Worm (Caenorhabditis elegans) whole organism, early embryonic: ENCODE results near the gene F55C9.11.

ENCODE experiments used
- ceh-36 ChIP-seq: sonication (generic microtip); optimal IDR thresholded peaks from 2 replicates; lab custom pipeline; 2016; ENCODE audit warnings: missing genetic modification characterization, inconsistent platforms, missing compliant biosample characterization
- tra-4 ChIP-seq: sonication (generic microtip); optimal IDR thresholded peaks from 2 replicates; lab custom pipeline; 2017; ENCODE audit warnings: missing genetic modification characterization, missing compliant biosample characterization

- TF ChIP-seq ceh-36 (tag; lab: Kevin White, UChicago), result no peak
- TF ChIP-seq tra-4, result no peak
These were observed 48.5 kb upstream of the F55C9.11 start for ce11 chrV:19358039-19358438.
